Fruit fly (Drosophila melanogaster) whole organism, embryonic: Measurements from ENCODE around the gene CG7601.

Experiments used
- Adf1 ChIP-seq: fragments of 200-800 bp; sonication (Bioruptor generic); IDR thresholded peaks from 2 replicates; pipeline ENCODE4 v1.3.6; 2022; ENCODE audit warnings: missing biosample characterization, missing genetic modification characterization
- Aef1 ChIP-seq: fragments of 200-800 bp; sonication (Bioruptor generic); IDR thresholded peaks from 3 replicates; pipeline ENCODE4 v1.3.6; 2022; ENCODE audit warnings: missing biosample characterization, missing genetic modification characterization
- Atf6 ChIP-seq: fragments of 200-800 bp; sonication (Bioruptor generic); IDR thresholded peaks from 2 replicates; pipeline ENCODE4 v1.3.6; 2022; ENCODE audit warnings: missing biosample characterization, missing genetic modification characterization
- Bteb2 ChIP-seq: fragments of 200-800 bp; sonication (Bioruptor generic); optimal IDR thresholded peaks from 2 replicates; lab custom pipeline; 2016; ENCODE audit warnings: missing biosample characterization, missing genetic modification characterization
- CG10147 ChIP-seq: fragments of 200-800 bp; sonication (Bioruptor generic); optimal IDR thresholded peaks from 2 replicates; lab custom pipeline; 2019; ENCODE audit warnings: missing biosample characterization, mild to moderate bottlenecking, missing genetic modification characterization, moderate library complexity
- CG10462 ChIP-seq: fragments of 200-800 bp; sonication (Bioruptor generic); optimal IDR thresholded peaks from 2 replicates; lab custom pipeline; 2016; ENCODE audit warnings: missing biosample characterization, missing genetic modification characterization
- CG10543 ChIP-seq: fragments of 200-800 bp; sonication (Bioruptor generic); optimal IDR thresholded peaks from 3 replicates; lab custom pipeline; 2017; ENCODE audit warnings: missing biosample characterization, mild to moderate bottlenecking, missing genetic modification characterization, moderate library complexity
- CG12219 ChIP-seq: fragments of 200-800 bp; sonication (Bioruptor generic); optimal IDR thresholded peaks from 3 replicates; lab custom pipeline; 2018; ENCODE audit warnings: missing biosample characterization, mild to moderate bottlenecking, missing genetic modification characterization
- CG14860 ChIP-seq: fragments of 200-800 bp; sonication (Bioruptor generic); IDR thresholded peaks from 3 replicates; pipeline ENCODE4 v1.3.6; 2022; ENCODE audit warnings: missing biosample characterization, missing genetic modification characterization; ENCODE audit not compliant: partially characterized antibody
- CG15011 ChIP-seq: fragments of 200-800 bp; sonication (Bioruptor generic); optimal IDR thresholded peaks from 3 replicates; lab custom pipeline; 2018; ENCODE audit warnings: missing biosample characterization, mild to moderate bottlenecking, missing genetic modification characterization
- CG17186 ChIP-seq: fragments of 200-800 bp; sonication (Bioruptor generic); optimal IDR thresholded peaks from 3 replicates; lab custom pipeline; 2017; ENCODE audit warnings: missing biosample characterization, missing genetic modification reagents, missing genetic modification characterization
- CG18011 ChIP-seq: fragments of 200-800 bp; sonication (Bioruptor generic); optimal IDR thresholded peaks from 2 replicates; lab custom pipeline; 2017; ENCODE audit warnings: missing biosample characterization, missing genetic modification characterization, mild to moderate bottlenecking, moderate library complexity, missing genotype
- CG30431 ChIP-seq: fragments of 200-800 bp; sonication (Bioruptor generic); optimal IDR thresholded peaks from 2 replicates; lab custom pipeline; 2017; ENCODE audit warnings: missing biosample characterization, missing genetic modification characterization
- CG32532 ChIP-seq: fragments of 200-800 bp; sonication (Bioruptor generic); IDR thresholded peaks from 2 replicates; pipeline ENCODE4 v1.3.6; 2022; ENCODE audit warnings: missing biosample characterization, missing genetic modification characterization
- CG4617 ChIP-seq: fragments of 200-800 bp; sonication (Bioruptor generic); optimal IDR thresholded peaks from 3 replicates; lab custom pipeline; 2016; ENCODE audit warnings: missing biosample characterization, missing genetic modification characterization, borderline replicate concordance
- CG4854 ChIP-seq: fragments of 200-800 bp; sonication (Bioruptor generic); optimal IDR thresholded peaks from 2 replicates; lab custom pipeline; 2016; ENCODE audit warnings: missing biosample characterization, missing genetic modification characterization, inconsistent platforms
- CG6254 ChIP-seq: fragments of 200-800 bp; sonication (Bioruptor generic); optimal IDR thresholded peaks from 3 replicates; lab custom pipeline; 2017; ENCODE audit warnings: mild to moderate bottlenecking, missing biosample characterization, missing genetic modification reagents, missing genetic modification characterization
- CG9215 ChIP-seq: fragments of 200-800 bp; sonication (Bioruptor generic); IDR thresholded peaks from 2 replicates; pipeline ENCODE4 v1.3.6; 2022; ENCODE audit warnings: missing biosample characterization, missing genetic modification characterization
- CG9609 ChIP-seq: fragments of 200-800 bp; sonication (Bioruptor generic); optimal IDR thresholded peaks from 3 replicates; lab custom pipeline; 2016; ENCODE audit warnings: missing biosample characterization, missing genetic modification characterization
- CG9876 ChIP-seq: fragments of 200-800 bp; sonication (Bioruptor generic); optimal IDR thresholded peaks from 2 replicates; lab custom pipeline; 2016; ENCODE audit warnings: missing biosample characterization, missing genetic modification characterization
- D19B ChIP-seq: fragments of 200-800 bp; sonication (Bioruptor generic); optimal IDR thresholded peaks from 2 replicates; lab custom pipeline; 2017; ENCODE audit warnings: missing biosample characterization, mild to moderate bottlenecking, missing genetic modification characterization
- Doc3 ChIP-seq: fragments of 200-800 bp; sonication (Bioruptor generic); IDR thresholded peaks from 3 replicates; pipeline ENCODE4 v1.3.6; 2022; ENCODE audit warnings: missing biosample characterization, missing genetic modification characterization; ENCODE audit not compliant: partially characterized antibody
- Dref ChIP-seq: fragments of 200-800 bp; sonication (Bioruptor generic); IDR thresholded peaks from 2 replicates; pipeline ENCODE4 v1.3.6; 2022; ENCODE audit warnings: missing biosample characterization, missing genetic modification characterization
- H15 ChIP-seq: fragments of 200-800 bp; sonication (Bioruptor generic); IDR thresholded peaks from 3 replicates; pipeline ENCODE4 v1.3.6; 2022; ENCODE audit warnings: missing biosample characterization, missing genetic modification characterization
- HLH4C ChIP-seq: fragments of 200-800 bp; sonication (Bioruptor generic); IDR thresholded peaks from 3 replicates; pipeline ENCODE4 v1.3.6; 2022; ENCODE audit warnings: missing biosample characterization, missing genetic modification characterization; ENCODE audit not compliant: partially characterized antibody
- HLH54F ChIP-seq: fragments of 200-800 bp; sonication (Bioruptor generic); optimal IDR thresholded peaks from 3 replicates; lab custom pipeline; 2016; ENCODE audit warnings: missing biosample characterization, missing genetic modification characterization
- Hr51 ChIP-seq, 2 experiments: fragments of 200-800 bp; sonication (Bioruptor generic); optimal IDR thresholded peaks; 2 replicates in 1 of 2; 3 replicates in 1 of 2; lab custom pipeline; 2016 to 2018; ENCODE audit warnings: missing biosample characterization in 2 of 2, missing genetic modification characterization in 2 of 2, mild to moderate bottlenecking in 1 of 2, moderate library complexity in 1 of 2
- Mad ChIP-seq: fragments of 200-800 bp; sonication (Bioruptor generic); optimal IDR thresholded peaks from 2 replicates; lab custom pipeline; 2016; ENCODE audit warnings: missing biosample characterization, missing genetic modification characterization
- NC2α ChIP-seq: fragments of 200-800 bp; sonication (Bioruptor generic); optimal IDR thresholded peaks from 2 replicates; lab custom pipeline; 2016; ENCODE audit warnings: missing biosample characterization, missing genetic modification characterization
- Nf-YB ChIP-seq: fragments of 200-800 bp; sonication (Bioruptor generic); optimal IDR thresholded peaks from 3 replicates; lab custom pipeline; 2019; ENCODE audit warnings: missing biosample characterization, mild to moderate bottlenecking, missing genetic modification characterization, moderate library complexity
- Side ChIP-seq: fragments of 200-800 bp; sonication (Bioruptor generic); optimal IDR thresholded peaks from 2 replicates; lab custom pipeline; 2016; ENCODE audit warnings: missing biosample characterization, missing genetic modification characterization
- Six4 ChIP-seq: fragments of 200-800 bp; sonication (Bioruptor generic); optimal IDR thresholded peaks from 2 replicates; lab custom pipeline; 2016; ENCODE audit warnings: missing biosample characterization, missing genetic modification characterization
- YL-1 ChIP-seq: fragments of 200-800 bp; sonication (Bioruptor generic); optimal IDR thresholded peaks from 3 replicates; lab custom pipeline; 2017; ENCODE audit warnings: missing biosample characterization, mild to moderate bottlenecking, missing genetic modification characterization
- al ChIP-seq: fragments of 200-800 bp; sonication (Bioruptor generic); IDR thresholded peaks from 2 replicates; pipeline ENCODE4 v1.3.6; 2022; ENCODE audit warnings: missing biosample characterization, missing genetic modification characterization
- ewg ChIP-seq: fragments of 200-800 bp; sonication (Bioruptor generic); optimal IDR thresholded peaks from 3 replicates; lab custom pipeline; 2017; ENCODE audit warnings: mild to moderate bottlenecking, missing biosample characterization, missing genetic modification reagents, missing genetic modification characterization
- ftz-f1 ChIP-seq: fragments of 200-800 bp; sonication (Bioruptor generic); optimal IDR thresholded peaks from 2 replicates; lab custom pipeline; 2016; ENCODE audit warnings: missing biosample characterization, missing genetic modification characterization
- grn ChIP-seq: fragments of 200-800 bp; sonication (Bioruptor generic); optimal IDR thresholded peaks from 3 replicates; lab custom pipeline; 2017; ENCODE audit warnings: missing biosample characterization, missing genetic modification characterization
- kah ChIP-seq: fragments of 200-800 bp; sonication (Bioruptor generic); optimal IDR thresholded peaks from 2 replicates; lab custom pipeline; 2018; ENCODE audit warnings: missing biosample characterization, mild to moderate bottlenecking, missing genetic modification characterization
- lov ChIP-seq, 2 experiments: fragments of 200-800 bp in 1 of 2; fragments of >200 bp in 1 of 2; sonication (Bioruptor generic) in 1 of 2; IDR thresholded peaks in 1 of 2; optimal IDR thresholded peaks in 1 of 2; 2 replicates in 1 of 2; 3 replicates in 1 of 2; pipeline versions ENCODE4 v1.3.6 to Lab custom; 2017 to 2022; ENCODE audit warnings: missing biosample characterization in 1 of 2, missing genetic modification characterization in 1 of 2
- mirr ChIP-seq: fragments of 200-800 bp; sonication (Bioruptor generic); optimal IDR thresholded peaks from 3 replicates; lab custom pipeline; 2018; ENCODE audit warnings: missing biosample characterization, mild to moderate bottlenecking, missing genetic modification characterization
- peb ChIP-seq: fragments of 200-800 bp; sonication (Bioruptor generic); IDR thresholded peaks from 2 replicates; pipeline ENCODE4 v1.3.6; 2022; ENCODE audit warnings: missing biosample characterization, missing genetic modification characterization
- pnt ChIP-seq: fragments of 200-800 bp; sonication (Bioruptor generic); optimal IDR thresholded peaks from 3 replicates; lab custom pipeline; 2016; ENCODE audit warnings: missing biosample characterization, missing genetic modification characterization
- ro ChIP-seq: fragments of 200-800 bp; sonication (Bioruptor generic); IDR thresholded peaks from 2 replicates; pipeline ENCODE4 v1.3.6; 2022; ENCODE audit warnings: missing biosample characterization, missing genetic modification characterization
- seq ChIP-seq: fragments of 200-800 bp; sonication (Bioruptor generic); IDR thresholded peaks from 2 replicates; pipeline ENCODE4 v1.3.6; 2022; ENCODE audit warnings: missing biosample characterization, missing genetic modification characterization
- slbo ChIP-seq: fragments of 200-800 bp; sonication (Bioruptor generic); IDR thresholded peaks from 2 replicates; pipeline ENCODE4 v1.3.6; 2022; ENCODE audit warnings: missing biosample characterization, missing genetic modification characterization
- stwl ChIP-seq: fragments of 200-800 bp; sonication (Bioruptor generic); optimal IDR thresholded peaks from 3 replicates; lab custom pipeline; 2018; ENCODE audit warnings: missing biosample characterization, mild to moderate bottlenecking, missing genetic modification characterization, moderate library complexity
- tgo ChIP-seq: fragments of 200-800 bp; sonication (Bioruptor generic); IDR thresholded peaks from 3 replicates; pipeline ENCODE4 v1.3.6; 2022; ENCODE audit warnings: missing biosample characterization, missing genetic modification characterization
- tx ChIP-seq: fragments of 200-800 bp; sonication (Bioruptor generic); optimal IDR thresholded peaks from 2 replicates; lab custom pipeline; 2016; ENCODE audit warnings: missing biosample characterization, missing genetic modification characterization
- usp ChIP-seq: fragments of >200 bp; optimal IDR thresholded peaks from 2 replicates; lab custom pipeline; 2017; ENCODE audit warnings: missing biosample characterization, missing genetic modification characterization
- zfh1 ChIP-seq: fragments of 200-800 bp; sonication (Bioruptor generic); IDR thresholded peaks from 3 replicates; pipeline ENCODE4 v1.3.6; 2022; ENCODE audit warnings: missing biosample characterization, missing genetic modification characterization

The CG7601 gene

dm6 chr3R:29723048-29723656 is 13.4 kb downstream of the CG7601 start, which contains the start of gene Pcd (continued):
- TF ChIP-seq HLH4C (GFP tag; lab: Robert Waterston, UW) (0 out of 3 replicates have a peak, but pooled peaks have one; percentile 36), Adf1 (peak; percentile 42; the same call in 1 of the 2 replicates), Six4 (no peak), CG9876 (GFP tag; lab: Kevin White, UChicago) (no peak), pnt (GFP tag; lab: Kevin White, UChicago) (no peak), Doc3 (GFP tag; lab: Robert Waterston, UW) (no peak), Hr51 (GFP tag; optimal IDR thresholded peaks at IDR 0.05; lab: Kevin White, UChicago) (no peak), H15 (GFP tag; lab: Robert Waterston, UW) (no peak), HLH54F (GFP tag; lab: Kevin White, UChicago) (no peak), CG10543 (GFP tag; lab: Kevin White, UChicago) (peak; percentile 43), Aef1 (no peak; the same call in 2 of the 3 replicates), NC2α (no peak), tgo (GFP tag; lab: Robert Waterston, UW) (no peak), CG15011 (GFP tag; lab: Kevin White, UChicago) (no peak), CG9609 (no peak), CG6254 (no peak), CG9215 (GFP tag; lab: Robert Waterston, UW) (no peak), CG17186 (GFP tag; lab: Kevin White, UChicago) (no peak), Mad (no peak), ewg (GFP tag; lab: Kevin White, UChicago) (peak; percentile 21), CG12219 (no peak), Dref (GFP tag; lab: Robert Waterston, UW) (no peak), CG14860 (GFP tag; lab: Robert Waterston, UW) (no peak), YL-1 (GFP tag; lab: Kevin White, UChicago) (peak; percentile 9), Bteb2 (no peak), ftz-f1 (GFP tag; lab: Kevin White, UChicago) (peak; percentile 31), tx (GFP tag; lab: Kevin White, UChicago) (no peak), ro (GFP tag; lab: Robert Waterston, UW) (no peak), mirr (GFP tag; lab: Kevin White, UChicago) (peak; percentile 7), slbo (no peak), usp (no peak), Atf6 (GFP tag; lab: Robert Waterston, UW) (no peak), CG30431 (no peak), CG4617 (peak; percentile 5), lov (optimal IDR thresholded peaks at IDR 0.05; lab: Kevin White, UChicago) (no peak), lov (GFP tag; IDR thresholded peaks at IDR 0.05; lab: Robert Waterston, UW) (no peak), CG4854 (GFP tag; lab: Kevin White, UChicago) (no peak), kah (GFP tag; lab: Kevin White, UChicago) (no peak), seq (no peak), Side (GFP tag; lab: Kevin White, UChicago) (no peak), stwl (tag; lab: Kevin White, UChicago) (peak; percentile 71), zfh1 (GFP tag; lab: Robert Waterston, UW) (0 out of 3 replicates have a peak, but pooled peaks have one; percentile 9), CG10462 (no peak), CG32532 (GFP tag; lab: Robert Waterston, UW) (peak; percentile 13; the same call in 1 of the 2 replicates), al (GFP tag; lab: Robert Waterston, UW) (no peak), CG10147 (GFP tag; lab: Kevin White, UChicago) (no peak), CG18011 (GFP tag; lab: Kevin White, UChicago) (peak; percentile 14), peb (GFP tag; lab: Robert Waterston, UW) (no peak), Nf-YB (no peak), grn (GFP tag; lab: Kevin White, UChicago) (no peak), D19B (GFP tag; lab: Kevin White, UChicago) (no peak)
